Worm (Caenorhabditis elegans) whole organism, young adult: ENCODE results near the gene C36C5.12.

Source experiments
- F23B12.7 ChIP-seq: sonication (generic microtip); optimal IDR thresholded peaks from 2 replicates; lab custom pipeline; 2017; ENCODE audit warnings: missing genetic modification characterization, mild to moderate bottlenecking, missing compliant biosample characterization, antibody characterized with exemption, moderate library complexity; ENCODE audit not compliant: insufficient read depth
- ama-1 ChIP-seq, 3 experiments: fragments of 150-350 bp in 1 of 3; sonication (generic microtip) in 2 of 3; optimal IDR thresholded peaks; 2 replicates each; lab custom pipeline; 2014 to 2018; ENCODE audit warnings: missing biosample characterization in 2 of 3, missing genetic modification characterization in 2 of 3, missing genetic modification reagents in 2 of 3
- ceh-40 ChIP-seq: fragments of 200-800 bp; sonication (Bioruptor generic); IDR thresholded peaks from 2 replicates; pipeline ENCODE4 v1.3.6; 2022; ENCODE audit warnings: missing genetic modification characterization, missing compliant biosample characterization
- him-1 ChIP-seq: sonication (generic microtip); optimal IDR thresholded peaks from 2 replicates; lab custom pipeline; 2016; ENCODE audit warnings: missing genotype, missing genetic modification reagents, missing genetic modification characterization, missing compliant biosample characterization
- nhr-27 ChIP-seq: fragments of 200-800 bp; sonication (Bioruptor generic); optimal IDR thresholded peaks from 2 replicates; lab custom pipeline; 2018; ENCODE audit warnings: mild to moderate bottlenecking, missing genetic modification characterization, moderate library complexity, missing compliant biosample characterization
- rcor-1 ChIP-seq: fragments of 200-800 bp; sonication (Bioruptor generic); IDR thresholded peaks from 2 replicates; pipeline ENCODE4 v1.3.6; 2022; ENCODE audit warnings: missing genetic modification reagents, missing genetic modification characterization, missing compliant biosample characterization
- snpc-4 ChIP-seq, 5 experiments: fragments of 150-350 bp in 1 of 5; sonication (generic microtip) in 4 of 5; optimal IDR thresholded peaks; 2 replicates each; lab custom pipeline; 2014 to 2018; ENCODE audit warnings: missing genetic modification characterization in 5 of 5, missing biosample characterization in 3 of 5, antibody characterized with exemption in 2 of 5, mild to moderate bottlenecking in 2 of 5, missing compliant biosample characterization in 2 of 5, missing genotype in 2 of 5, moderate library complexity in 2 of 5, missing genetic modification reagents in 1 of 5
- zfh-2 ChIP-seq: fragments of 200-800 bp; sonication (Bioruptor generic); conservative IDR thresholded peaks from 2 replicates; pipeline ENCODE4 v1.3.6; 2022; ENCODE audit warnings: missing genetic modification reagents, missing genetic modification characterization, missing compliant biosample characterization
- ztf-18 ChIP-seq: sonication (generic microtip); optimal IDR thresholded peaks from 2 replicates; lab custom pipeline; 2016; ENCODE audit warnings: missing genotype, mild to moderate bottlenecking, missing genetic modification characterization, missing compliant biosample characterization

- TF ChIP-seq ama-1 (optimal IDR thresholded peaks at IDR 0.05; lab: Kevin White, UChicago) = no peak
- no peak for TF ChIP-seq ama-1 (GFP tag; optimal IDR thresholded peaks at IDR 0.05; lab: Kevin White, UChicago)
- no peak for TF ChIP-seq ceh-40
- TF ChIP-seq zfh-2 (GFP tag; lab: Robert Waterston, UW) = no peak
- no peak for TF ChIP-seq ztf-18 (tag; lab: Kevin White, UChicago)
- TF ChIP-seq snpc-4 (GFP tag; optimal IDR thresholded peaks at IDR 0.05; lab: Kevin White, UChicago) = no peak
- no peak for TF ChIP-seq snpc-4 (tag; optimal IDR thresholded peaks at IDR 0.05; lab: Kevin White, UChicago)
- no peak for TF ChIP-seq rcor-1
- no peak for TF ChIP-seq him-1 (tag; lab: Kevin White, UChicago)
- no peak for TF ChIP-seq F23B12.7 (tag; lab: Kevin White, UChicago)
- TF ChIP-seq nhr-27 (tag; lab: Kevin White, UChicago) = no peak
Measured at ce11 chrV:3159252-3159651, at the start of gene C36C5.12.
